Fruit fly (Drosophila melanogaster): ENCODE measurements around the gene Prosalpha4.

The Prosalpha4 gene

dm6 chrX:16278783-16279182 is 2.7 kb downstream of the Prosalpha4 start (continued):
- TF ChIP-seq CG8089 (GFP tag; optimal IDR thresholded peaks at IDR 0.05) (peak; percentile 16), Side (GFP tag; optimal IDR thresholded peaks at IDR 0.05) (peak; percentile 31), Camta (GFP tag; optimal IDR thresholded peaks at IDR 0.05) (no peak), Atf6 (GFP tag; IDR thresholded peaks at IDR 0.05) (peak; percentile 64), CG10267 (tag; optimal IDR thresholded peaks at IDR 0.05) (peak; percentile 82), otp (GFP tag; IDR thresholded peaks at IDR 0.05) (peak; percentile 84; the same call in 2 of the 3 replicates), rib (GFP tag; IDR thresholded peaks at IDR 0.05) (0 out of 2 replicates have a peak, but pooled peaks have one; percentile 9), ttk (GFP tag; IDR thresholded peaks at IDR 0.05) (peak; percentile 69), CG12155 (GFP tag; optimal IDR thresholded peaks at IDR 0.05) (peak; percentile 35), cad (GFP tag; optimal IDR thresholded peaks at IDR 0.05) (no peak), Ada2b (GFP tag; IDR thresholded peaks at IDR 0.05) (peak; percentile 86), nom (GFP tag; optimal IDR thresholded peaks at IDR 0.05) (peak; percentile 94), Poxn (GFP tag; IDR thresholded peaks at IDR 0.05) (no peak), CG31224 (GFP tag; IDR thresholded peaks at IDR 0.05) (peak; percentile 60; the same call in 1 of the 2 replicates), ac (GFP tag; optimal IDR thresholded peaks at IDR 0.05) (peak; percentile 82), ranshi (GFP tag; IDR thresholded peaks at IDR 0.05) (peak; percentile 89), CG17361 (GFP tag; IDR thresholded peaks at IDR 0.05) (peak; percentile 59; the same call in 2 of the 3 replicates), Fer1 (GFP tag; optimal IDR thresholded peaks at IDR 0.05) (peak; percentile 87), CG18599 (GFP tag; optimal IDR thresholded peaks at IDR 0.05) (peak; percentile 89), Abd-B (GFP tag; optimal IDR thresholded peaks at IDR 0.05) (peak; percentile 59), Hmr (GFP tag; optimal IDR thresholded peaks at IDR 0.05) (peak; percentile 83), CG7556 (GFP tag; optimal IDR thresholded peaks at IDR 0.05) (peak; percentile 86), CG12391 (tag; optimal IDR thresholded peaks at IDR 0.05) (peak; percentile 88), crc (GFP tag; optimal IDR thresholded peaks at IDR 0.05) (peak; percentile 24), CG1603 (tag; optimal IDR thresholded peaks at IDR 0.05) (peak; percentile 89), Tbp (GFP tag; optimal IDR thresholded peaks at IDR 0.05) (no peak), sqz (GFP tag; optimal IDR thresholded peaks at IDR 0.05) (peak; percentile 77), slou (GFP tag; optimal IDR thresholded peaks at IDR 0.05) (no peak), CG17912 (GFP tag; optimal IDR thresholded peaks at IDR 0.05) (peak; percentile 80), CG14667 (GFP tag; IDR thresholded peaks at IDR 0.05) (peak; percentile 65; the same call in 1 of the 2 replicates), lab (GFP tag; optimal IDR thresholded peaks at IDR 0.05) (peak; percentile 87), CG18262 (tag; optimal IDR thresholded peaks at IDR 0.05) (peak; percentile 90), CG15269 (tag; optimal IDR thresholded peaks at IDR 0.05) (peak; percentile 82), Dll (GFP tag; IDR thresholded peaks at IDR 0.05; ENCODE audit: partially characterized antibody) (no peak), Hmx (GFP tag; optimal IDR thresholded peaks at IDR 0.05) (no peak), CG6683 (GFP tag; optimal IDR thresholded peaks at IDR 0.05) (peak; percentile 71), Bteb2 (GFP tag; optimal IDR thresholded peaks at IDR 0.05) (peak; percentile 47), Hr51 (GFP tag; optimal IDR thresholded peaks at IDR 0.05) (peak; percentile 23 to 87), CTCF (GFP tag; optimal IDR thresholded peaks at IDR 0.05) (peak; percentile 45), cg (GFP tag; optimal IDR thresholded peaks at IDR 0.05) (peak; percentile 68), knrl (GFP tag; IDR thresholded peaks at IDR 0.05; ENCODE audit: partially characterized antibody) (no peak), scrt (GFP tag; optimal IDR thresholded peaks at IDR 0.05) (peak; percentile 77), Six4 (GFP tag; optimal IDR thresholded peaks at IDR 0.05) (peak; percentile 67), repo (GFP tag; optimal IDR thresholded peaks at IDR 0.05) (peak; percentile 60), Nf-YA (GFP tag; IDR thresholded peaks at IDR 0.05) (peak; percentile 55; the same call in 1 of the 2 replicates), CG2889 (GFP tag; IDR thresholded peaks at IDR 0.05) (peak; percentile 72; the same call in 2 of the 3 replicates), PHDP (tag; optimal IDR thresholded peaks at IDR 0.05) (peak; percentile 87), CG3163 (GFP tag; optimal IDR thresholded peaks at IDR 0.05) (no peak), CG11695 (GFP tag; IDR thresholded peaks at IDR 0.05) (peak; percentile 85), nau (GFP tag; optimal IDR thresholded peaks at IDR 0.05) (peak; percentile 74), CG2712 (tag; optimal IDR thresholded peaks at IDR 0.05) (peak; percentile 93)
